Worm (Caenorhabditis elegans): ENCODE data around the gene T24H10.4.

DNA sequence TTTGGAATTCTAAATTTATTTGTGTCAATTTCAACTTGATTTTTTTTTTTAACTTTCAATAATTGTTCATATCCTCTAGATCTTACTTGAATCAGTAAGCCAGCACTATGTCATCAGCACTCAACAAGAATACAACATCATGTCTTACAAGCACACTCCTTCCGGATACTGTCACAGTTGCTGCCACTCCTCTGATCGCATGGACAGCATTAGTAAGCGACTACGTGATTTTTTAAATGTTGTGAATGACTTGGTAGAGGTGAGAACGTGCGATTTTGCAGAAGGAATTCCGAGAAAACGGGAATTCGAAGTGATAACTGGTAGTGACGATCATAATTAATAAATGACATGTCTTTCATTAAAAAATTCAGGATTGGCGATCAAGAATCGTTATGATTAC is 48.7 kb downstream of the T24H10.4 start, which contains the start of gene oac-54:
- TF ChIP-seq him-1 (tag; optimal IDR thresholded peaks at IDR 0.05) (no peak), W03F9.2 (tag; optimal IDR thresholded peaks at IDR 0.05) (no peak)
